Worm (Caenorhabditis elegans) whole organism, early embryonic: ENCODE results near the gene flp-4.

Source experiments
- B0310.2 ChIP-seq: sonication (generic microtip); optimal IDR thresholded peaks from 2 replicates; lab custom pipeline; 2016; ENCODE audit warnings: mild to moderate bottlenecking, missing genetic modification characterization, missing compliant biosample characterization
- F13C5.2 ChIP-seq: sonication (generic microtip); optimal IDR thresholded peaks from 2 replicates; lab custom pipeline; 2017; ENCODE audit warnings: mild to moderate bottlenecking, missing genetic modification characterization, inconsistent platforms, missing compliant biosample characterization
- ama-1 ChIP-seq: fragments of 150-350 bp; optimal IDR thresholded peaks from 2 replicates; lab custom pipeline; 2014
- ets-7 ChIP-seq: sonication (generic microtip); optimal IDR thresholded peaks from 2 replicates; lab custom pipeline; 2016; ENCODE audit warnings: missing genotype, missing genetic modification characterization, missing compliant biosample characterization
- flt-1 ChIP-seq: fragments of 200-800 bp; sonication (Bioruptor generic); IDR thresholded peaks from 2 replicates; pipeline ENCODE4 v1.3.6; 2022; ENCODE audit warnings: missing genetic modification characterization, missing compliant biosample characterization
- hmbx-1 ChIP-seq: sonication (generic microtip); optimal IDR thresholded peaks from 2 replicates; lab custom pipeline; 2016; ENCODE audit warnings: mild to moderate bottlenecking, missing genetic modification characterization, missing compliant biosample characterization
- hmg-4 ChIP-seq: fragments of 200-800 bp; sonication (Bioruptor generic); optimal IDR thresholded peaks from 2 replicates; lab custom pipeline; 2018; ENCODE audit warnings: mild to moderate bottlenecking, missing genetic modification characterization, missing compliant biosample characterization
- hnd-1 ChIP-seq: sonication (generic microtip); optimal IDR thresholded peaks from 2 replicates; lab custom pipeline; 2016; ENCODE audit warnings: missing genetic modification characterization, missing compliant biosample characterization
- sea-1 ChIP-seq: fragments of 200-800 bp; sonication (Bioruptor generic); conservative IDR thresholded peaks from 2 replicates; pipeline ENCODE4 v1.3.6; 2022; ENCODE audit warnings: missing genetic modification characterization, missing compliant biosample characterization

DNA sequence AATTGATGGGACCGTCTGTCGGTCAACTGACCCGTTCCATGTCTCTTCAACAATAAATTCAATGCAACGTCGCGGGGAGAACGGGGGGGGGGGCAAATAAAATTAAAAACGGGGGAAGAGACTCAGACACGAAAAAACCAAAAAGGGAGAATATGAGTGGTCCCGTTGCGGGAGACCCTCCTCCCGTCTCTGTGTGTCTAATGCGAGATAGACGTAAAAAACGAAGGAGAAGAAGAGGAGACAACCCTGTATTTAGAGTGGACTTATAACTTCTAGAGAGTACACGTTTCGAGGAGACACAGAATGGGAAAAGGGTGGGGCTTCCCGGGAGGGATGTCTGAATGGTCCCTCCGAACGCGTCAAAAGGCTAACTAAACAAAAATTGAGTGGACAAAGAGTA, 16.8 kb downstream of the flp-4 start:
- TF ChIP-seq B0310.2 (tag; lab: Kevin White, UChicago) (no peak), ets-7 (no peak), ama-1 (lab: Kevin White, UChicago) (no peak), flt-1 (GFP tag; lab: Robert Waterston, UW) (peak; percentile 49; the same call in 1 of the 2 replicates), F13C5.2 (tag; lab: Kevin White, UChicago) (no peak), hmg-4 (peak; percentile 83), hmbx-1 (no peak), sea-1 (GFP tag; lab: Robert Waterston, UW) (0 out of 2 replicates have a peak, but pooled peaks have one; percentile 46), hnd-1 (tag; lab: Kevin White, UChicago) (no peak)
